Fruit fly (Drosophila melanogaster) S2 (cell line): Measurements from ENCODE around the gene Ugt35E2.

ENCODE experiments used
- CG8478 ChIP-seq: fragments of >200 bp; optimal IDR thresholded peaks from 2 replicates; lab custom pipeline; 2018
- CTCF ChIP-seq, 2 experiments: fragments of >200 bp; optimal IDR thresholded peaks; 2 replicates each; lab custom pipeline; 2018

DNA sequence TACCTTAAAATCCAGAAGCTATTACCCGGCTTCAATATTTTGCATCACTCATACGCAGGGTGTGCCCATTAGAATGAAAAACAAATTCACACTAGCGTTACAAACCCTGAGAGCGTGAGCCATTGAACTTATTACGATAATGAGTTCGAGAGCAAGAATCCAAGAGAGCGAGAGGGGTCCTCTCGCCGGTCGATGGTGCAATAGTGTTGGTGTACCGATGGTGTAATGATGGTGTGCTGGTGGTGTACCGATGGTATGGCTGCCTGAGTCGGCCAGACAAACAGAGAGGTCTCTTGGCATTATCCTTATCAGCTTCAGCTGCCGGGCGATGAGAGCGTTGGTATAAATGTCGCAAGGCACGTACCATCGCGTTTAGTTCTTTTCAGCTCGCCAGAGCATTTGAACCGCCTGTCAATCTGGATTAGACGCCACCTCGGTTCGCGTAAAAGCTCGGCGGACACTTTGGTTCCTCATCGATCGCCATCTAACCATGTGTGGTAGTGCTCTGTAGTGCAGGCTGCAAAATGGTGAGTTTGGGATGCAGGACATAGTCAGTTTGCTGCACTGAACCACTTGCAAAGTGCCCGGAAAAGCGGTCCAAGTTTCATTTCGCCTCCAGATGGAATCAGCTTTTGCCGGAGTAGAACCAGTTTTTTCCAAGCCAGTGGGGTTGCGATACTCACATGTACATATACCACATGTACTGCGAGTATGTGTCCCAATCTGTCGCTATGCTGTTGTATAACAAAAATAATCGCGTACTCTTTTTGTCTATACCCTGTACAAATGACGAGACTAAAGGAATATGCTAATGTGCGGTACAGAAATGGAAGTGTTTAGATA, 32.5 kb upstream of the Ugt35E2 start:
- TF ChIP-seq CG8478 (lab: Kevin White, UChicago): no peak
- no peak for TF ChIP-seq CTCF (optimal IDR thresholded peaks at IDR 0.05; lab: Kevin White, UChicago)
